Worm (Caenorhabditis elegans) whole organism, L1 larva: ENCODE results near the gene rps-8.

Source experiments
- efl-3 ChIP-seq: fragments of 200-800 bp; sonication (Bioruptor generic); optimal IDR thresholded peaks from 2 replicates; lab custom pipeline; 2018; ENCODE audit warnings: mild to moderate bottlenecking, missing genetic modification characterization, missing compliant biosample characterization
- hlh-17 ChIP-seq: fragments of 200-800 bp; sonication (Bioruptor generic); optimal IDR thresholded peaks from 2 replicates; lab custom pipeline; 2018; ENCODE audit warnings: missing genetic modification characterization, mild to moderate bottlenecking, missing compliant biosample characterization, moderate library complexity, borderline replicate concordance
- irx-1 ChIP-seq: sonication (generic microtip); optimal IDR thresholded peaks from 2 replicates; lab custom pipeline; 2016; ENCODE audit warnings: missing genetic modification characterization, missing compliant biosample characterization
- isw-1 ChIP-seq: fragments of 200-800 bp; sonication (Bioruptor generic); IDR thresholded peaks from 2 replicates; pipeline ENCODE4 v1.3.6; 2022; ENCODE audit warnings: missing genetic modification characterization, missing compliant biosample characterization
- lin-15B ChIP-seq: fragments of 150-350 bp; sonication (generic microtip); optimal IDR thresholded peaks from 3 replicates; lab custom pipeline; 2014; ENCODE audit warnings: missing biosample characterization, missing genetic modification characterization
- nhr-237 ChIP-seq: fragments of 150-350 bp; optimal IDR thresholded peaks from 2 replicates; lab custom pipeline; 2014; ENCODE audit warnings: missing biosample characterization, missing genetic modification characterization
- nhr-76 ChIP-seq: sonication (generic microtip); optimal IDR thresholded peaks from 2 replicates; lab custom pipeline; 2017; ENCODE audit warnings: missing biosample characterization, missing genetic modification characterization
- snpc-4 ChIP-seq: fragments of 150-350 bp; optimal IDR thresholded peaks from 2 replicates; lab custom pipeline; 2014; ENCODE audit warnings: missing biosample characterization, missing genetic modification characterization
- sox-4 ChIP-seq: sonication (generic microtip); optimal IDR thresholded peaks from 2 replicates; lab custom pipeline; 2016; ENCODE audit warnings: missing genetic modification characterization, missing compliant biosample characterization
- unc-30 ChIP-seq: sonication (generic microtip); optimal IDR thresholded peaks from 2 replicates; lab custom pipeline; 2017; ENCODE audit warnings: missing biosample characterization, missing genetic modification characterization
- unc-62 ChIP-seq: fragments of 150-350 bp; optimal IDR thresholded peaks from 2 replicates; lab custom pipeline; 2014; ENCODE audit warnings: missing biosample characterization, missing genetic modification reagents, missing genetic modification characterization
- zip-4 ChIP-seq: fragments of 200-800 bp; sonication (Bioruptor generic); optimal IDR thresholded peaks from 2 replicates; lab custom pipeline; 2018; ENCODE audit warnings: mild to moderate bottlenecking, missing genetic modification characterization, moderate library complexity, missing compliant biosample characterization

ce11 chrIV:7301481-7301880 is 12.2 kb downstream of the rps-8 start:
- TF ChIP-seq nhr-76 (tag; lab: Kevin White, UChicago), result no peak
- TF ChIP-seq lin-15B (tag; lab: Kevin White, UChicago), result no peak
- no peak for TF ChIP-seq efl-3 (GFP tag; lab: Kevin White, UChicago)
- TF ChIP-seq sox-4 (tag; lab: Kevin White, UChicago), result no peak
- TF ChIP-seq isw-1 (GFP tag; lab: Robert Waterston, UW), result no peak
- TF ChIP-seq irx-1, result no peak
- no peak for TF ChIP-seq hlh-17 (GFP tag; lab: Kevin White, UChicago)
- TF ChIP-seq zip-4, result no peak
- no peak for TF ChIP-seq snpc-4 (tag; lab: Kevin White, UChicago)
- no peak for TF ChIP-seq unc-30 (tag; lab: Kevin White, UChicago)
- no peak for TF ChIP-seq nhr-237
- no peak for TF ChIP-seq unc-62 (GFP tag; lab: Kevin White, UChicago)
